Fruit fly (Drosophila melanogaster): Measurements from ENCODE around the gene fz2.

Gene fz2

dm6 chr3L:19181040-19181439 is 54.1 kb downstream of the fz2 start (continued):
- TF ChIP-seq kni (GFP tag; optimal IDR thresholded peaks at IDR 0.05) (peak; percentile 76), CG7839 (tag; optimal IDR thresholded peaks at IDR 0.05) (peak; percentile 1), NC2β (GFP tag; optimal IDR thresholded peaks at IDR 0.05) (no peak), Atf3 (GFP tag; optimal IDR thresholded peaks at IDR 0.05) (no peak), Vsx1 (GFP tag; optimal IDR thresholded peaks at IDR 0.05) (peak; percentile 22), CoRest (tag; optimal IDR thresholded peaks at IDR 0.05) (peak; percentile 1), Nf-YC (tag; optimal IDR thresholded peaks at IDR 0.05) (no peak), sens (GFP tag) (peak; percentile 62), Hr78 (GFP tag; optimal IDR thresholded peaks at IDR 0.05) (peak in 1 of 2 experiments; percentile 20), CG10209 (GFP tag; optimal IDR thresholded peaks at IDR 0.05) (peak; percentile 21), pnt (GFP tag; optimal IDR thresholded peaks at IDR 0.05) (no peak), bcd (GFP tag; optimal IDR thresholded peaks at IDR 0.05) (no peak), CG13287 (GFP tag; IDR thresholded peaks at IDR 0.05; ENCODE audit: partially characterized antibody) (no peak), jing (GFP tag; optimal IDR thresholded peaks at IDR 0.05) (no peak), lab (GFP tag; optimal IDR thresholded peaks at IDR 0.05) (no peak), Med (GFP tag) (peak; percentile 46), Mes4 (GFP tag; optimal IDR thresholded peaks at IDR 0.05) (no peak), insv (GFP tag; optimal IDR thresholded peaks at IDR 0.05) (no peak), crol (GFP tag; IDR thresholded peaks at IDR 0.05) (peak; percentile 52; the same call in 1 of the 2 replicates), CG6683 (GFP tag; optimal IDR thresholded peaks at IDR 0.05) (no peak), Gug (GFP tag; IDR thresholded peaks at IDR 0.05) (no peak), CG8478 (optimal IDR thresholded peaks at IDR 0.05) (no peak), CG15601 (tag; optimal IDR thresholded peaks at IDR 0.05) (peak; percentile 50), lov (optimal IDR thresholded peaks at IDR 0.05) (no peak), lov (GFP tag; IDR thresholded peaks at IDR 0.05) (0 out of 3 replicates have a peak, but pooled peaks have one; percentile 5), az2 (GFP tag; optimal IDR thresholded peaks at IDR 0.05) (no peak), CG11456 (GFP tag; IDR thresholded peaks at IDR 0.05) (no peak), PHDP (tag; optimal IDR thresholded peaks at IDR 0.05) (no peak), CG18764 (GFP tag; optimal IDR thresholded peaks at IDR 0.05) (no peak), corto (GFP tag; optimal IDR thresholded peaks at IDR 0.05) (no peak), CG10366 (GFP tag; IDR thresholded peaks at IDR 0.05) (no peak), CG16779 (GFP tag; IDR thresholded peaks at IDR 0.05) (no peak), sqz (GFP tag; optimal IDR thresholded peaks at IDR 0.05) (peak; percentile 11), CG2202 (tag; optimal IDR thresholded peaks at IDR 0.05) (peak; percentile 5), CG11695 (GFP tag; IDR thresholded peaks at IDR 0.05) (no peak), pfk (GFP tag; optimal IDR thresholded peaks at IDR 0.05) (no peak), Oaz (GFP tag; IDR thresholded peaks at IDR 0.05) (no peak), CG30431 (GFP tag; optimal IDR thresholded peaks at IDR 0.05) (no peak), Oli (tag; optimal IDR thresholded peaks at IDR 0.05) (no peak), Meics (GFP tag; optimal IDR thresholded peaks at IDR 0.05) (no peak), hth (optimal IDR thresholded peaks at IDR 0.05) (no peak), CG31224 (GFP tag; IDR thresholded peaks at IDR 0.05) (no peak), CG6854 (GFP tag; optimal IDR thresholded peaks at IDR 0.05) (no peak), cg (GFP tag; optimal IDR thresholded peaks at IDR 0.05) (no peak), Doc3 (GFP tag; IDR thresholded peaks at IDR 0.05; ENCODE audit: partially characterized antibody) (no peak), mam (GFP tag; optimal IDR thresholded peaks at IDR 0.05) (no peak), CG1602 (GFP tag; optimal IDR thresholded peaks at IDR 0.05) (no peak), so (GFP tag; IDR thresholded peaks at IDR 0.05) (no peak), cato (GFP tag; optimal IDR thresholded peaks at IDR 0.05; ENCODE audit: borderline replicate concordance) (no peak), sens-2 (GFP tag; IDR thresholded peaks at IDR 0.05) (peak; percentile 90), CG4854 (GFP tag; optimal IDR thresholded peaks at IDR 0.05) (no peak), CG33557 (GFP tag; optimal IDR thresholded peaks at IDR 0.05) (no peak)
